Worm (Caenorhabditis elegans): Measurements from ENCODE around the gene adss-1.

DNA sequence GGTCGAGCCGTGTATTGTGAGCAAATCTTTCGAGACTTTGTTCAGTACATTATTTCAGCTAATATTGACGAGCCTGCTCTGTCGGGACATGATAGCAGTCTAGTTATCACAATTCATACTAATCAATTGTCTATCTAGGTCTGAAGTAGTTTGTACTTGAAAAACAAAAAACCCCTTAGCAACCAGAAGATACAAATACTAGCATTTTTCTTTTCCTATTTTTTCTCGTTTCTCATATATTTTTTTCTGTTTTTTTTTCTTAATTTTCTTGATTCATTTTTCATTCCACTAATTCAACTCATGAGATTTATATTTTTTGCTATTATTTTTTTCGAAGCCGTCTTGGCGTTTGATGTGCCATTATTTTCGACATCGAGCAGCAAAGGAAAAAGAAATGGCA is 36.1 kb downstream of the adss-1 start, which contains the start of gene R02F11.9:
- TF ChIP-seq him-1 (tag; optimal IDR thresholded peaks at IDR 0.05) = no peak
- TF ChIP-seq dao-5 (tag; optimal IDR thresholded peaks at IDR 0.05) = no peak
